Fruit fly (Drosophila melanogaster) whole organism, wandering third instar larva: Measurements from ENCODE around the gene Mur82C.

Experiments
- Dfd ChIP-seq: fragments of >200 bp; optimal IDR thresholded peaks from 2 replicates; lab custom pipeline; 2017; ENCODE audit warnings: missing biosample characterization, missing genetic modification characterization
- sv ChIP-seq: fragments of 200-800 bp; sonication (Bioruptor generic); optimal IDR thresholded peaks from 3 replicates; lab custom pipeline; 2016; ENCODE audit warnings: missing biosample characterization, missing genetic modification characterization

DNA sequence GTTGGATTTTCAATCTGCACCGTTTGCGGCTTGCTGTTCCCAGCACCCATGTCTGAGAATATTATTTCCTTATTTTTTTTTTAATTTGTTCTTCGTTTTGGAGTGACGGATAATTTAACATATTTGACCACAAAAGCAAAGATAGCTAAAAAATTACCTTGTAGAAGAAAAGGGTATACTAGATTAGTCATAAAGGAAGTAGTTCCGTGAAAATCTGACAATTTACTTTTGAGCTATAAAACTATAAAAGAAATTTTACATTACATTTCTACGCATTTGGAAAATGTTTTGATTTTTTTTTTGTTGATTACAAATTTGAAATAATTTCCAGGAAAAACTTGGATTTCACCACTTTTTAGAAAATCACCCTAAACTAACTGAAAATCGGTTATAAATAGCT is 37.4 kb downstream of the Mur82C start, which contains the start of gene CG32945:
- TF ChIP-seq Dfd (GFP tag; lab: Kevin White, UChicago) (no peak), sv (GFP tag; lab: Kevin White, UChicago) (no peak)
